Fruit fly (Drosophila melanogaster): ENCODE measurements around the gene salt.
A peak's percentile ranks its signal among the peaks of the same experiment; 100 is the strongest.

The salt gene

DNA sequence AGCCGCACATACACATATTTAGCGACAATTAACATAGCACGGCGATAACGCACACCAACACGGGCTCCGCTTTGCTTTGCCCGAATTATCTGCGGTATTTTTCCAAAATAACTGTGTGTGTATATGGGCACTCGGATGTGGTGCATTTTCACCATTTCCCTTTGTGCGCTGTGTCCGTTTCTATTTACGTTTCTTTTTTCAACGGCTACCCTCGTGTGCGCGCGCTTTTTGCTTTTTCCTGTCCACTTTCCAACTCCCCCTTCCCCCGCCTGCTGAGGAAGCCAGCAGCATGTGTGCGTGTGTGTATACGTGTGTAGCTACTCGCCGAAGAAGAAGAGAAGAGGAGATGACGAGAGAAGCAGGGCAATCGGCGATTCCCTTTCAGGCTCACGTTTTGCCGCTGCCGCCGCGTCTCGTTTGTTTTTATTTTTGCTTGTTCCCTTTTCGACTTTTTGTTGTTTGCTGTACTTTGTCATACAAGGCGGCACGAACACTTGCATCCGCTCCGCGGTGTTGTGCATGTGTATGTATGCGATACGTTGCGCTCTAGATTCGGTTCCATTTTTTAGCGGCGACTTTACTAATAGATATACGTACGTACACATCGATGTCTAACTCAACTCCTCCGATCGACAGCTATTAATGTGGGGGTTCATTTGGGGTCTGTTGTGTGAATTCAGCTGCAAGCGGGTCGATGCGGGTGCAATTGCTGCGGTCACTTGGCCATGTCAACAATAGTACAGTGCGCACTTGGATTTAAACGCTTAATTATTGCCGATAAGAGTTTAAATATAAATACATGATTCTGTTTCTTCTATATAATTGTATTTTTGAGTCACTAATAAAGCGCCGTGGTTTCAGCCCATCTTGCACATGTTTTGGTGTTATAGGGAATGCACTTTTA lies 6.2 kb downstream of the salt start (continued):
- no peak for TF ChIP-seq Myb (GFP tag; optimal IDR thresholded peaks at IDR 0.05)
- peak; percentile 4 for TF ChIP-seq CG11398 (GFP tag; optimal IDR thresholded peaks at IDR 0.05)
- no peak for TF ChIP-seq H15 (GFP tag; IDR thresholded peaks at IDR 0.05)
- TF ChIP-seq CG5953 (GFP tag; IDR thresholded peaks at IDR 0.05): no peak
- no peak for TF ChIP-seq CG15269 (tag; optimal IDR thresholded peaks at IDR 0.05)
- no peak for TF ChIP-seq Opbp (GFP tag; IDR thresholded peaks at IDR 0.05; ENCODE audit: partially characterized antibody)
- no peak for TF ChIP-seq schlank (tag; optimal IDR thresholded peaks at IDR 0.05)
- TF ChIP-seq CG12769 (tag; optimal IDR thresholded peaks at IDR 0.05): peak; percentile 68
- TF ChIP-seq klu (GFP tag; IDR thresholded peaks at IDR 0.05): no peak
- TF ChIP-seq HLH54F (GFP tag; optimal IDR thresholded peaks at IDR 0.05): no peak
- no peak for TF ChIP-seq Sox100B (GFP tag; optimal IDR thresholded peaks at IDR 0.05)
- TF ChIP-seq fru (optimal IDR thresholded peaks at IDR 0.05): peak; percentile 1
- no peak for TF ChIP-seq dan (GFP tag; IDR thresholded peaks at IDR 0.05)
- no peak for TF ChIP-seq CG17361 (GFP tag; IDR thresholded peaks at IDR 0.05)
- TF ChIP-seq CG30020 (tag; optimal IDR thresholded peaks at IDR 0.05): no peak
- no peak for TF ChIP-seq Ssrp (tag; optimal IDR thresholded peaks at IDR 0.05)
- no peak for TF ChIP-seq CG8765 (GFP tag; IDR thresholded peaks at IDR 0.05)
- TF ChIP-seq slbo (GFP tag; IDR thresholded peaks at IDR 0.05): no peak
- TF ChIP-seq CG18262 (tag; optimal IDR thresholded peaks at IDR 0.05): no peak
- no peak for TF ChIP-seq CG3407 (GFP tag; optimal IDR thresholded peaks at IDR 0.05)
- no peak for TF ChIP-seq Dek (tag; optimal IDR thresholded peaks at IDR 0.05)
- TF ChIP-seq Gug (GFP tag; IDR thresholded peaks at IDR 0.05): no peak
- TF ChIP-seq nau (GFP tag; optimal IDR thresholded peaks at IDR 0.05): no peak
- TF ChIP-seq MTF-1 (GFP tag; optimal IDR thresholded peaks at IDR 0.05; ENCODE audit: borderline replicate concordance): peak; percentile 14
- TF ChIP-seq CG32767 (GFP tag; IDR thresholded peaks at IDR 0.05): no peak
- peak; percentile 32 for TF ChIP-seq CG6813 (GFP tag; optimal IDR thresholded peaks at IDR 0.05)
- TF ChIP-seq CG9817 (tag; optimal IDR thresholded peaks at IDR 0.05): no peak
- TF ChIP-seq CG11093 (GFP tag; IDR thresholded peaks at IDR 0.05): no peak
- no peak for TF ChIP-seq pan (optimal IDR thresholded peaks at IDR 0.05)
- no peak for TF ChIP-seq pan (GFP tag; optimal IDR thresholded peaks at IDR 0.05 in 1 of 2, IDR thresholded peaks at IDR 0.05 in 1 of 2)
- no peak for TF ChIP-seq CoRest (tag; optimal IDR thresholded peaks at IDR 0.05)
- TF ChIP-seq CG16813 (GFP tag; IDR thresholded peaks at IDR 0.05; ENCODE audit: partially characterized antibody): no peak
- no peak for TF ChIP-seq CG7271 (tag; optimal IDR thresholded peaks at IDR 0.05)
- TF ChIP-seq Gsc (GFP tag; IDR thresholded peaks at IDR 0.05): no peak
- TF ChIP-seq corto (GFP tag; optimal IDR thresholded peaks at IDR 0.05): no peak
- no peak for TF ChIP-seq Hmx (GFP tag; optimal IDR thresholded peaks at IDR 0.05)
- TF ChIP-seq CG17802 (tag; optimal IDR thresholded peaks at IDR 0.05): no peak
- TF ChIP-seq ems (GFP tag; optimal IDR thresholded peaks at IDR 0.05): no peak
- no peak for TF ChIP-seq CG4707 (GFP tag; optimal IDR thresholded peaks at IDR 0.05)
- no peak for TF ChIP-seq Mes4 (GFP tag; optimal IDR thresholded peaks at IDR 0.05)
- no peak for TF ChIP-seq CG14050 (GFP tag; IDR thresholded peaks at IDR 0.05)
- TF ChIP-seq CG7963 (GFP tag; IDR thresholded peaks at IDR 0.05; ENCODE audit: partially characterized antibody): no peak
- TF ChIP-seq sna (GFP tag; IDR thresholded peaks at IDR 0.05; ENCODE audit: partially characterized antibody): no peak
- TF ChIP-seq cg (GFP tag; optimal IDR thresholded peaks at IDR 0.05): peak; percentile 96
- no peak for TF ChIP-seq inv (GFP tag; IDR thresholded peaks at IDR 0.05; ENCODE audit: partially characterized antibody)
- no peak for TF ChIP-seq Ets65A (GFP tag)
- TF ChIP-seq Ptx1 (GFP tag; IDR thresholded peaks at IDR 0.05): no peak
- no peak for TF ChIP-seq CG10209 (GFP tag; optimal IDR thresholded peaks at IDR 0.05)
- no peak for TF ChIP-seq NC2α (GFP tag; optimal IDR thresholded peaks at IDR 0.05)
- TF ChIP-seq onecut (GFP tag; IDR thresholded peaks at IDR 0.05): no peak

Measured in whole organism, embryonic.